Worm (Caenorhabditis elegans): ENCODE data around the gene C25F6.1.

Gene C25F6.1

DNA sequence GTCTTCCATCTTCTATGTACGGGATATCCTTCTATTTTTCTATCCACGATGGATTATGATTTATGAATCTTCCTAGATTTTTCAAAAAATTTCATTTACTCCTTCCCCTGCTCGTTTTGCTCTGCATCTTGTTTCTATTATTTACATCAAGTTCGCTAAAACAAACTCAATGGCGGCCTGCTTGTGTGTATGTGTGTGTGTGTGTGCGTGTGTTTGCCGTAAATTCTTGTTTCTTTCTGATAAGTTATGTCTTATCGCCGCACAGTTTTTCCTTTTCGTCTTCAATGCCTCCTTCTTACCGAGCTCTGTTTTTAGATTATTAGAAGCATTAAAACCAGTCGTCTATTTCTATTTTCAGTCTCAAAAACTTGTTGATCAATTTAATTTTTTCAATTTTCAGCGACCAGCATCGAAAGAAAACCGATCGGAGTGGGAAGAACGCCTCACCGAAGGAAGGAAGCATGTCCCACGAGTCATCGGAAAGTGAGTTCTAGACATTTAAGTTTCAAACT lies 6.9 kb upstream of the C25F6.1 start, which contains the start of gene dlg-1:
Gene dlg-1, plus strand, starts transcription at position 401 of the 512 bp plus-strand sequence.
- no peak for TF ChIP-seq F13C5.2 (tag; optimal IDR thresholded peaks at IDR 0.05)
- no peak for TF ChIP-seq scrt-1 (GFP tag; IDR thresholded peaks at IDR 0.05)
- TF ChIP-seq sea-1 (GFP tag; conservative IDR thresholded peaks at IDR 0.05), result no peak

DNA sequence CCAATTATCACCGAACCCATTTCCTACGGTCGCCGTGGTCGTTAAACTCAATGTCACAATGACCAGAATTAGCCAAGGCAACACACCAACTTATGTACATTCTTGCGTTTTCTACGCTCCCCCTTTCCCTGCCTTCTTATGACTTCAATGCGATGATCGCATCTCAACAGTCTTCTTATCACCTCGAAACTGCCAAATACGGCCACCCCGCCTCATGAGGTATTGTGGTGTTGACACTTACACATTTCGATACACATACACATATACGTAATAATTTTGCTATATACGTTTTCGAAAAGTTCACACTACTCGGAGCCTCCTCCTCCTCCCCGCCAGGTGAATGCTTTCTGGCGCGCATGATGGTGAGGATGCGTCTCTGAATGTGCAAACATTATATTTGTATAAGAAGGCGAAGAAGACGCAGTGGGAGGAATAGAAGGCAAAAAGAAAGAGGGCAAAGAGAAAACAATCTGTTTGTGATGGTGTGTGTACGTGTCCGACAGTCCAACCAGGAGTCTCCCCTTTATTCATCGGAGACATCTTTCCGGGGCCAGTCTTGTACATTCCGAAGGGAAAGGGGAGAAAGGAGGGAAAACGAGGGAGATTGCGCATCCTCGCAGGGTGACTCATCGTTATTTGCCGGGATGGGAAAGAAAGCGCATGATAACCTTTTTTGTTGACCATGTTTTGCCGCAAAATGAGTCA lies 6.3 kb upstream of the C25F6.1 start:
- TF ChIP-seq B0310.2 (tag; optimal IDR thresholded peaks at IDR 0.05) (peak; percentile 65), hmg-4 (GFP tag; optimal IDR thresholded peaks at IDR 0.05) (peak; percentile 54), F13C5.2 (tag; optimal IDR thresholded peaks at IDR 0.05) (no peak), tbx-37 (GFP tag; conservative IDR thresholded peaks at IDR 0.05) (peak; percentile 34; the same call in 1 of the 2 replicates), ceh-13 (GFP tag; optimal IDR thresholded peaks at IDR 0.05) (no peak)

- TF ChIP-seq F13C5.2 (tag; optimal IDR thresholded peaks at IDR 0.05) (no peak), ets-7 (tag; optimal IDR thresholded peaks at IDR 0.05) (no peak), ama-1 (optimal IDR thresholded peaks at IDR 0.05) (no peak), pes-1 (GFP tag; IDR thresholded peaks at IDR 0.05) (peak; percentile 62; the same call in 1 of the 2 replicates), sea-1 (GFP tag; conservative IDR thresholded peaks at IDR 0.05) (0 out of 2 replicates have a peak, but pooled peaks have one; percentile 12), hmg-4 (GFP tag; optimal IDR thresholded peaks at IDR 0.05) (no peak), aly-1 (tag; optimal IDR thresholded peaks at IDR 0.05) (no peak), hnd-1 (tag; optimal IDR thresholded peaks at IDR 0.05) (no peak), scrt-1 (GFP tag; IDR thresholded peaks at IDR 0.05) (no peak), tbx-11 (GFP tag; IDR thresholded peaks at IDR 0.05) (no peak), hmbx-1 (tag; optimal IDR thresholded peaks at IDR 0.05) (no peak), ceh-36 (tag; optimal IDR thresholded peaks at IDR 0.05) (peak; percentile 43), tbx-37 (GFP tag; conservative IDR thresholded peaks at IDR 0.05) (peak; percentile 29; the same call in 1 of the 2 replicates), flt-1 (GFP tag; IDR thresholded peaks at IDR 0.05) (0 out of 2 replicates have a peak, but pooled peaks have one; percentile 45), ceh-13 (GFP tag; optimal IDR thresholded peaks at IDR 0.05) (no peak), tra-4 (tag; optimal IDR thresholded peaks at IDR 0.05) (no peak), B0310.2 (tag; optimal IDR thresholded peaks at IDR 0.05) (no peak)
Measured at ce11 chrX:5485284-5485927, 881 bp upstream of the C25F6.1 start.

ce11 chrX:5488867-5489266 lies 2.6 kb downstream of the C25F6.1 start:
- TF ChIP-seq hmbx-1 (tag; optimal IDR thresholded peaks at IDR 0.05) (no peak), aly-1 (tag; optimal IDR thresholded peaks at IDR 0.05) (no peak), tbx-37 (GFP tag; conservative IDR thresholded peaks at IDR 0.05) (no peak), ceh-36 (tag; optimal IDR thresholded peaks at IDR 0.05) (no peak), pes-1 (GFP tag; IDR thresholded peaks at IDR 0.05) (no peak), scrt-1 (GFP tag; IDR thresholded peaks at IDR 0.05) (no peak), flt-1 (GFP tag; IDR thresholded peaks at IDR 0.05) (no peak), ets-7 (tag; optimal IDR thresholded peaks at IDR 0.05) (no peak), F13C5.2 (tag; optimal IDR thresholded peaks at IDR 0.05) (no peak), ama-1 (optimal IDR thresholded peaks at IDR 0.05) (no peak), hnd-1 (tag; optimal IDR thresholded peaks at IDR 0.05) (no peak), ceh-13 (GFP tag; optimal IDR thresholded peaks at IDR 0.05) (no peak), tbx-11 (GFP tag; IDR thresholded peaks at IDR 0.05) (no peak), sea-1 (GFP tag; conservative IDR thresholded peaks at IDR 0.05) (no peak), B0310.2 (tag; optimal IDR thresholded peaks at IDR 0.05) (no peak), tra-4 (tag; optimal IDR thresholded peaks at IDR 0.05) (no peak), hmg-4 (GFP tag; optimal IDR thresholded peaks at IDR 0.05) (no peak)

DNA sequence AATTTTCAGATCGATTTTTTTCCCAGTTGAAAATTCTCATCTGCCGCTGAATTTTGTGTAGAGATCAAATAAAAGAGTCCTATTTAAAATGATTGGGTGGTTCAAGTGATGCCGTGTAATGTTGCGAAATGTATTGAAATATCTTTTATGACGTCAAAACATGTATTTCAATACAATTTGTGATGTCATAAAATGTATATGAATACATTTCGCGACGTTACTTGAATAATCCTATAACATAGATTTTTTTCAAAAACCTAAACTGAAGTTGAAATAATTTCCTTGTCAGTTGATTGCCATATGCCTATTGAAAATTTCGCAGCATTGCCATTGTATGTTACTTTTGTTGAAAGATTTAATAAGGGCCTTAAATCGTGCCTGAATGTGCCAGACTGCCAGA lies 3.3 kb downstream of the C25F6.1 start, which contains the start of gene F55D1.1:
Gene F55D1.1, plus strand, starts transcription at position 301 of the 400 bp plus-strand sequence.
- TF ChIP-seq sea-1 (GFP tag; conservative IDR thresholded peaks at IDR 0.05) (no peak), ama-1 (optimal IDR thresholded peaks at IDR 0.05) (no peak), B0310.2 (tag; optimal IDR thresholded peaks at IDR 0.05) (no peak), hmbx-1 (tag; optimal IDR thresholded peaks at IDR 0.05) (no peak)

ce11 chrX:5492820-5493382 lies 6.6 kb downstream of the C25F6.1 start, which contains the start of the genes bus-8A and bus-8B:
TSS of gene bus-8A (plus strand) at chrX:5492915.
TSS of gene bus-8B (plus strand) at chrX:5493332.
- no peak for TF ChIP-seq tra-4 (tag; optimal IDR thresholded peaks at IDR 0.05)
- TF ChIP-seq pes-1 (GFP tag; IDR thresholded peaks at IDR 0.05), result no peak

ce11 chrX:5505148-5505547 lies 18.9 kb downstream of the C25F6.1 start, which contains the start of gene T23F2.2:
TSS of gene T23F2.2 (minus strand) at chrX:5505248.
- TF ChIP-seq hmg-4 (GFP tag; optimal IDR thresholded peaks at IDR 0.05), result no peak
- no peak for TF ChIP-seq scrt-1 (GFP tag; IDR thresholded peaks at IDR 0.05)
- no peak for TF ChIP-seq aly-1 (tag; optimal IDR thresholded peaks at IDR 0.05)
- TF ChIP-seq tbx-11 (GFP tag; IDR thresholded peaks at IDR 0.05), result no peak
- TF ChIP-seq ama-1 (optimal IDR thresholded peaks at IDR 0.05), result no peak
- no peak for TF ChIP-seq sea-1 (GFP tag; conservative IDR thresholded peaks at IDR 0.05)
